Worm (Caenorhabditis elegans) whole organism, L4 larva: ENCODE results near the gene cnd-1.

Experiments
- F49E8.2 ChIP-seq: sonication (generic microtip); optimal IDR thresholded peaks from 2 replicates; lab custom pipeline; 2016; ENCODE audit warnings: missing compliant biosample characterization, mild to moderate bottlenecking, missing genetic modification characterization, borderline replicate concordance
- T26A8.4 ChIP-seq: fragments of 200-800 bp; sonication (Bioruptor generic); IDR thresholded peaks from 2 replicates; pipeline ENCODE4 v1.3.6; 2022; ENCODE audit warnings: missing genetic modification characterization, missing compliant biosample characterization
- Y105C5A.15 ChIP-seq: fragments of 200-800 bp; sonication (Bioruptor generic); IDR thresholded peaks from 2 replicates; pipeline ENCODE4 v1.3.6; 2022; ENCODE audit warnings: missing genetic modification characterization, missing compliant biosample characterization
- Y5F2A.4 ChIP-seq: fragments of 200-800 bp; sonication (Bioruptor generic); optimal IDR thresholded peaks from 2 replicates; lab custom pipeline; 2018; ENCODE audit warnings: mild to moderate bottlenecking, missing genetic modification characterization, missing compliant biosample characterization
- ZK337.2 ChIP-seq: fragments of 200-800 bp; sonication (Bioruptor generic); IDR thresholded peaks from 2 replicates; pipeline ENCODE4 v1.3.6; 2022; ENCODE audit warnings: missing genetic modification reagents, missing genetic modification characterization, missing compliant biosample characterization
- aha-1 ChIP-seq: fragments of 150-350 bp; peaks from one replicate; lab custom pipeline; 2014; ENCODE audit warnings: missing biosample characterization, missing genetic modification characterization
- aly-2 ChIP-seq: sonication (generic microtip); optimal IDR thresholded peaks from 2 replicates; lab custom pipeline; 2018; ENCODE audit warnings: missing biosample characterization, missing genetic modification characterization
- arid-1 ChIP-seq: fragments of 200-800 bp; sonication (Bioruptor generic); conservative IDR thresholded peaks from 2 replicates; pipeline ENCODE4 v1.3.6; 2022; ENCODE audit warnings: missing genetic modification reagents, missing genetic modification characterization, missing compliant biosample characterization
- attf-4 ChIP-seq: sonication (generic microtip); optimal IDR thresholded peaks from 3 replicates; lab custom pipeline; 2017; ENCODE audit warnings: missing biosample characterization, missing genetic modification characterization
- ceh-28 ChIP-seq: fragments of 150-350 bp; optimal IDR thresholded peaks from 2 replicates; lab custom pipeline; 2014; ENCODE audit warnings: missing biosample characterization, missing genetic modification reagents, missing genetic modification characterization
- ceh-32 ChIP-seq: sonication (generic microtip); optimal IDR thresholded peaks from 2 replicates; lab custom pipeline; 2016; ENCODE audit warnings: mild to moderate bottlenecking, missing genetic modification characterization, missing compliant biosample characterization; ENCODE audit not compliant: poor library complexity
- ceh-44 ChIP-seq: fragments of 200-800 bp; sonication (Bioruptor generic); IDR thresholded peaks from 2 replicates; pipeline ENCODE4 v1.3.6; 2022; ENCODE audit warnings: missing genetic modification reagents, missing genetic modification characterization, missing compliant biosample characterization
- ceh-82 ChIP-seq: sonication (generic microtip); optimal IDR thresholded peaks from 2 replicates; lab custom pipeline; 2017; ENCODE audit warnings: missing biosample characterization, missing genetic modification characterization
- ctbp-1 ChIP-seq: fragments of 200-800 bp; sonication (Bioruptor generic); IDR thresholded peaks from 2 replicates; pipeline ENCODE4 v1.3.6; 2022; ENCODE audit warnings: missing genetic modification reagents, missing genetic modification characterization, missing compliant biosample characterization
- daf-12 ChIP-seq: fragments of 150-350 bp; optimal IDR thresholded peaks from 2 replicates; lab custom pipeline; 2014; ENCODE audit warnings: missing biosample characterization, missing genetic modification reagents, missing genetic modification characterization
- dmd-6 ChIP-seq: fragments of 200-800 bp; sonication (Bioruptor generic); IDR thresholded peaks from 2 replicates; pipeline ENCODE4 v1.3.6; 2022; ENCODE audit warnings: missing genetic modification reagents, missing genetic modification characterization, missing compliant biosample characterization
- dmd-8 ChIP-seq: fragments of 200-800 bp; sonication (Bioruptor generic); IDR thresholded peaks from 2 replicates; pipeline ENCODE4 v1.3.6; 2022; ENCODE audit warnings: missing genetic modification characterization, missing compliant biosample characterization
- dpl-1 ChIP-seq: fragments of 150-350 bp; optimal IDR thresholded peaks from 2 replicates; lab custom pipeline; 2014; ENCODE audit warnings: missing biosample characterization, missing genetic modification reagents, missing genetic modification characterization
- dve-1 ChIP-seq: sonication (generic microtip); optimal IDR thresholded peaks from 2 replicates; lab custom pipeline; 2017; ENCODE audit warnings: antibody characterized with exemption, mild to moderate bottlenecking, missing genetic modification characterization, missing compliant biosample characterization; ENCODE audit not compliant: insufficient read depth
- egl-27 ChIP-seq: sonication (generic microtip); optimal IDR thresholded peaks from 3 replicates; lab custom pipeline; 2017; ENCODE audit warnings: missing biosample characterization, missing genetic modification reagents, missing genetic modification characterization
- fkh-10 ChIP-seq: fragments of 150-350 bp; optimal IDR thresholded peaks from 2 replicates; lab custom pipeline; 2014; ENCODE audit warnings: missing biosample characterization, missing genetic modification reagents, missing genetic modification characterization
- fos-1 ChIP-seq: fragments of 150-350 bp; optimal IDR thresholded peaks from 2 replicates; lab custom pipeline; 2014; ENCODE audit warnings: missing biosample characterization, missing genetic modification characterization
- hif-1 ChIP-seq, 2 experiments: sonication (generic microtip); optimal IDR thresholded peaks; 2 replicates each; lab custom pipeline; 2016 to 2017; ENCODE audit warnings: missing compliant biosample characterization in 2 of 2, missing genetic modification characterization in 2 of 2, missing genetic modification reagents in 2 of 2, missing genotype in 2 of 2, mild to moderate bottlenecking in 1 of 2
- hlh-11 ChIP-seq: fragments of 200-800 bp; sonication (Bioruptor generic); optimal IDR thresholded peaks from 2 replicates; lab custom pipeline; 2018; ENCODE audit warnings: mild to moderate bottlenecking, missing genetic modification characterization, missing compliant biosample characterization
- lin-1 ChIP-seq: fragments of 200-800 bp; sonication (Bioruptor generic); IDR thresholded peaks from 2 replicates; pipeline ENCODE4 v1.3.6; 2022; ENCODE audit warnings: missing genetic modification reagents, missing genetic modification characterization, missing compliant biosample characterization
- lin-13 ChIP-seq: fragments of 150-350 bp; optimal IDR thresholded peaks from 2 replicates; lab custom pipeline; 2014; ENCODE audit warnings: missing biosample characterization, missing genetic modification reagents, missing genetic modification characterization
- lin-15B ChIP-seq: fragments of 150-350 bp; sonication (generic microtip); optimal IDR thresholded peaks from 3 replicates; lab custom pipeline; 2014; ENCODE audit warnings: missing biosample characterization, missing genetic modification characterization
- lin-38 ChIP-seq: fragments of 200-800 bp; sonication (Bioruptor generic); IDR thresholded peaks from 2 replicates; pipeline ENCODE4 v1.3.6; 2022; ENCODE audit warnings: missing genetic modification reagents, missing genetic modification characterization, missing compliant biosample characterization
- lsy-2 ChIP-seq, 2 experiments: fragments of 150-350 bp in 1 of 2; sonication (generic microtip) in 1 of 2; optimal IDR thresholded peaks; 2 replicates each; lab custom pipeline; 2014 to 2017; ENCODE audit warnings: missing biosample characterization in 2 of 2, missing genetic modification characterization in 2 of 2
- madf-5 ChIP-seq, 2 experiments: fragments of 200-800 bp; sonication (Bioruptor generic); IDR thresholded peaks; 2 replicates each; pipeline ENCODE4 v1.3.6; 2022; ENCODE audit warnings: missing compliant biosample characterization in 2 of 2, missing genetic modification characterization in 2 of 2
- madf-9 ChIP-seq: fragments of 200-800 bp; sonication (Bioruptor generic); conservative IDR thresholded peaks from 2 replicates; pipeline ENCODE4 v1.3.6; 2022; ENCODE audit warnings: missing genetic modification reagents, missing genetic modification characterization, missing compliant biosample characterization
- mxl-2 ChIP-seq: fragments of 200-800 bp; sonication (Bioruptor generic); conservative IDR thresholded peaks from 2 replicates; pipeline ENCODE4 v1.3.6; 2022; ENCODE audit warnings: missing genetic modification reagents, missing genetic modification characterization, missing compliant biosample characterization
- mxl-3 ChIP-seq: fragments of 200-800 bp; sonication (Bioruptor generic); optimal IDR thresholded peaks from 2 replicates; lab custom pipeline; 2018; ENCODE audit warnings: mild to moderate bottlenecking, missing genetic modification characterization, missing compliant biosample characterization
- nhr-11 ChIP-seq: fragments of 150-350 bp; optimal IDR thresholded peaks from 2 replicates; lab custom pipeline; 2014; ENCODE audit warnings: missing biosample characterization, missing genetic modification characterization
- nhr-41 ChIP-seq: fragments of 200-800 bp; sonication (Bioruptor generic); IDR thresholded peaks from 2 replicates; pipeline ENCODE4 v1.3.6; 2022; ENCODE audit warnings: missing genetic modification reagents, missing genetic modification characterization, missing compliant biosample characterization
- nhr-42 ChIP-seq: fragments of 200-800 bp; sonication (Bioruptor generic); IDR thresholded peaks from 2 replicates; pipeline ENCODE4 v1.3.6; 2022; ENCODE audit warnings: missing genetic modification characterization, missing compliant biosample characterization
- nhr-48 ChIP-seq: sonication (generic microtip); optimal IDR thresholded peaks from 2 replicates; lab custom pipeline; 2016; ENCODE audit warnings: mild to moderate bottlenecking, missing genetic modification characterization, missing compliant biosample characterization
- nhr-6 ChIP-seq: fragments of 150-350 bp; optimal IDR thresholded peaks from 2 replicates; lab custom pipeline; 2014; ENCODE audit warnings: missing biosample characterization, missing genetic modification characterization
- nhr-77 ChIP-seq: fragments of 150-350 bp; optimal IDR thresholded peaks from 2 replicates; lab custom pipeline; 2014; ENCODE audit warnings: missing biosample characterization, missing genetic modification characterization
- php-3 ChIP-seq: fragments of 200-800 bp; sonication (Bioruptor generic); IDR thresholded peaks from 2 replicates; pipeline ENCODE4 v1.3.6; 2022; ENCODE audit warnings: missing genetic modification reagents, missing genetic modification characterization, missing compliant biosample characterization
- pqm-1 ChIP-seq: sonication (generic microtip); optimal IDR thresholded peaks from 2 replicates; lab custom pipeline; 2017; ENCODE audit warnings: missing biosample characterization, missing genetic modification characterization
- saeg-2 ChIP-seq: fragments of 200-800 bp; sonication (Bioruptor generic); IDR thresholded peaks from 2 replicates; pipeline ENCODE4 v1.3.6; 2022; ENCODE audit warnings: missing genetic modification reagents, missing genetic modification characterization, missing compliant biosample characterization
- sdz-12 ChIP-seq: fragments of 200-800 bp; sonication (Bioruptor generic); optimal IDR thresholded peaks from 2 replicates; lab custom pipeline; 2018; ENCODE audit warnings: mild to moderate bottlenecking, missing genetic modification characterization, missing compliant biosample characterization
- snpc-1.2 ChIP-seq: fragments of 200-800 bp; sonication (Bioruptor generic); IDR thresholded peaks from 2 replicates; pipeline ENCODE4 v1.3.6; 2022; ENCODE audit warnings: missing genetic modification reagents, missing genetic modification characterization, missing compliant biosample characterization
- spr-3 ChIP-seq: fragments of 200-800 bp; sonication (Bioruptor generic); optimal IDR thresholded peaks from 2 replicates; lab custom pipeline; 2018; ENCODE audit warnings: mild to moderate bottlenecking, missing genetic modification characterization, missing compliant biosample characterization
- unc-130 ChIP-seq: sonication (generic microtip); optimal IDR thresholded peaks from 2 replicates; lab custom pipeline; 2016; ENCODE audit warnings: missing genetic modification reagents, missing genetic modification characterization, missing compliant biosample characterization
- unc-62 ChIP-seq, 3 experiments: fragments of 150-350 bp in 1 of 3; sonication (generic microtip); optimal IDR thresholded peaks in 2 of 3; peaks in 1 of 3; 1 replicate in 1 of 3; 2 replicates in 2 of 3; lab custom pipeline; 2014 to 2017; ENCODE audit warnings: missing biosample characterization in 3 of 3, missing genetic modification characterization in 3 of 3, missing genetic modification reagents in 3 of 3, missing genotype in 1 of 3
- zag-1 ChIP-seq: fragments of 150-350 bp; optimal IDR thresholded peaks from 2 replicates; lab custom pipeline; 2014; ENCODE audit warnings: missing biosample characterization, missing genetic modification characterization
- zfp-3 ChIP-seq: fragments of 200-800 bp; sonication (Bioruptor generic); conservative IDR thresholded peaks from 2 replicates; pipeline ENCODE4 v1.3.6; 2022; ENCODE audit warnings: missing genetic modification reagents, missing genetic modification characterization, missing compliant biosample characterization
- zip-2 ChIP-seq: fragments of 150-350 bp; optimal IDR thresholded peaks from 2 replicates; lab custom pipeline; 2014; ENCODE audit warnings: missing biosample characterization, missing genetic modification characterization
- ztf-11 ChIP-seq: fragments of 150-350 bp; optimal IDR thresholded peaks from 2 replicates; lab custom pipeline; 2014; ENCODE audit warnings: missing biosample characterization, missing genetic modification characterization
- ztf-7 ChIP-seq: fragments of 150-350 bp; optimal IDR thresholded peaks from 2 replicates; lab custom pipeline; 2014; ENCODE audit warnings: missing biosample characterization, missing genetic modification characterization

The cnd-1 gene

ce11 chrIII:5201267-5201666 lies 43.2 kb downstream of the cnd-1 start (continued):
- TF ChIP-seq dpl-1 (GFP tag; lab: Kevin White, UChicago) (peak; percentile 22), mxl-2 (GFP tag; lab: Robert Waterston, UW) (no peak), pqm-1 (tag; lab: Kevin White, UChicago) (peak; percentile 82), attf-4 (no peak), Y105C5A.15 (GFP tag; lab: Robert Waterston, UW) (no peak), mxl-3 (GFP tag; lab: Kevin White, UChicago) (no peak), T26A8.4 (GFP tag; lab: Robert Waterston, UW) (0 out of 2 replicates have a peak, but pooled peaks have one; percentile 23), daf-12 (tag; lab: Kevin White, UChicago) (no peak), lin-13 (no peak), ztf-7 (peak; percentile 41), ctbp-1 (no peak), dve-1 (tag; lab: Kevin White, UChicago) (peak; percentile 97), ztf-11 (tag; lab: Kevin White, UChicago) (no peak), arid-1 (GFP tag; lab: Robert Waterston, UW) (no peak), nhr-77 (peak; percentile 97), dmd-6 (peak; percentile 93), lin-38 (no peak), saeg-2 (GFP tag; lab: Robert Waterston, UW) (no peak), ceh-32 (tag; lab: Kevin White, UChicago) (no peak), lin-15B (tag; lab: Kevin White, UChicago) (no peak), Y5F2A.4 (GFP tag; lab: Kevin White, UChicago) (no peak), nhr-41 (GFP tag; lab: Robert Waterston, UW) (peak; percentile 57; the same call in 1 of the 2 replicates), hlh-11 (tag; lab: Kevin White, UChicago) (peak; percentile 86), sdz-12 (GFP tag; lab: Kevin White, UChicago) (no peak), lin-1 (GFP tag; lab: Robert Waterston, UW) (peak; percentile 59), unc-62 (GFP tag; optimal IDR thresholded peaks at IDR 0.05 in 1 of 2; lab: Kevin White, UChicago) (peak; percentile 15 to 98), unc-62 (tag; optimal IDR thresholded peaks at IDR 0.05; lab: Kevin White, UChicago) (no peak), nhr-11 (no peak), ZK337.2 (GFP tag; lab: Robert Waterston, UW) (no peak), lsy-2 (tag; optimal IDR thresholded peaks at IDR 0.05; lab: Kevin White, UChicago) (peak in 1 of 2 experiments; percentile 58), hif-1 (tag; optimal IDR thresholded peaks at IDR 0.05; lab: Kevin White, UChicago) (peak in 1 of 2 experiments; percentile 47), snpc-1.2 (GFP tag; lab: Robert Waterston, UW) (no peak), egl-27 (tag; lab: Kevin White, UChicago) (no peak), spr-3 (no peak), fkh-10 (GFP tag; lab: Kevin White, UChicago) (no peak), zag-1 (tag; lab: Kevin White, UChicago) (no peak), aha-1 (tag; lab: Kevin White, UChicago) (peak; percentile 86), nhr-48 (tag; lab: Kevin White, UChicago) (peak; percentile 67), zip-2 (tag; lab: Kevin White, UChicago) (no peak), ceh-28 (no peak), dmd-8 (GFP tag; lab: Robert Waterston, UW) (no peak), zfp-3 (GFP tag; lab: Robert Waterston, UW) (no peak), madf-5 (GFP tag; IDR thresholded peaks at IDR 0.05; lab: Robert Waterston, UW) (no peak), madf-9 (GFP tag; lab: Robert Waterston, UW) (no peak), nhr-42 (no peak), php-3 (peak; percentile 59; the same call in 1 of the 2 replicates), ceh-44 (GFP tag; lab: Robert Waterston, UW) (no peak), nhr-6 (tag; lab: Kevin White, UChicago) (no peak), aly-2 (tag; lab: Kevin White, UChicago) (no peak), fos-1 (no peak), ceh-82 (tag; lab: Kevin White, UChicago) (no peak), unc-130 (GFP tag; lab: Kevin White, UChicago) (no peak), F49E8.2 (tag; lab: Kevin White, UChicago) (no peak)
